Worm (Caenorhabditis elegans) whole organism, L4 larva: ENCODE results near the gene F27B3.6.

Experiments
- R02D3.7 ChIP-seq: fragments of 150-350 bp; sonication (generic microtip); optimal IDR thresholded peaks from 3 replicates; lab custom pipeline; 2014; ENCODE audit warnings: missing biosample characterization, missing genetic modification characterization
- ZK546.5 ChIP-seq, 2 experiments: sonication (generic microtip); optimal IDR thresholded peaks; 2 replicates each; lab custom pipeline; 2017; ENCODE audit warnings: missing biosample characterization in 2 of 2, missing genetic modification characterization in 2 of 2
- aly-2 ChIP-seq: sonication (generic microtip); optimal IDR thresholded peaks from 2 replicates; lab custom pipeline; 2018; ENCODE audit warnings: missing biosample characterization, missing genetic modification characterization
- egl-27 ChIP-seq: sonication (generic microtip); optimal IDR thresholded peaks from 3 replicates; lab custom pipeline; 2017; ENCODE audit warnings: missing biosample characterization, missing genetic modification reagents, missing genetic modification characterization
- fkh-10 ChIP-seq: fragments of 150-350 bp; optimal IDR thresholded peaks from 2 replicates; lab custom pipeline; 2014; ENCODE audit warnings: missing biosample characterization, missing genetic modification reagents, missing genetic modification characterization
- lin-13 ChIP-seq: fragments of 150-350 bp; optimal IDR thresholded peaks from 2 replicates; lab custom pipeline; 2014; ENCODE audit warnings: missing biosample characterization, missing genetic modification reagents, missing genetic modification characterization
- mep-1 ChIP-seq: fragments of 150-350 bp; sonication (generic microtip); optimal IDR thresholded peaks from 3 replicates; lab custom pipeline; 2014; ENCODE audit warnings: missing biosample characterization, missing genetic modification characterization
- nhr-237 ChIP-seq: sonication (generic microtip); optimal IDR thresholded peaks from 2 replicates; lab custom pipeline; 2017; ENCODE audit warnings: missing biosample characterization, missing genetic modification characterization
- nhr-6 ChIP-seq: fragments of 150-350 bp; optimal IDR thresholded peaks from 2 replicates; lab custom pipeline; 2014; ENCODE audit warnings: missing biosample characterization, missing genetic modification characterization
- pha-4 ChIP-seq, 2 experiments: fragments of 150-350 bp in 1 of 2; fragments of 200-800 bp in 1 of 2; sonication (Bioruptor generic) in 1 of 2; IDR thresholded peaks in 1 of 2; optimal IDR thresholded peaks in 1 of 2; 2 replicates each; pipeline versions ENCODE4 v1.3.6 to Lab custom; 2014 to 2022; ENCODE audit warnings: missing genetic modification characterization in 2 of 2, missing genetic modification reagents in 2 of 2, missing biosample characterization in 1 of 2, missing compliant biosample characterization in 1 of 2
- sdz-12 ChIP-seq: fragments of 200-800 bp; sonication (Bioruptor generic); optimal IDR thresholded peaks from 2 replicates; lab custom pipeline; 2018; ENCODE audit warnings: mild to moderate bottlenecking, missing genetic modification characterization, missing compliant biosample characterization
- unc-62 ChIP-seq, 3 experiments: fragments of 150-350 bp in 1 of 3; sonication (generic microtip); optimal IDR thresholded peaks in 2 of 3; peaks in 1 of 3; 1 replicate in 1 of 3; 2 replicates in 2 of 3; lab custom pipeline; 2014 to 2017; ENCODE audit warnings: missing biosample characterization in 3 of 3, missing genetic modification characterization in 3 of 3, missing genetic modification reagents in 3 of 3, missing genotype in 1 of 3

DNA sequence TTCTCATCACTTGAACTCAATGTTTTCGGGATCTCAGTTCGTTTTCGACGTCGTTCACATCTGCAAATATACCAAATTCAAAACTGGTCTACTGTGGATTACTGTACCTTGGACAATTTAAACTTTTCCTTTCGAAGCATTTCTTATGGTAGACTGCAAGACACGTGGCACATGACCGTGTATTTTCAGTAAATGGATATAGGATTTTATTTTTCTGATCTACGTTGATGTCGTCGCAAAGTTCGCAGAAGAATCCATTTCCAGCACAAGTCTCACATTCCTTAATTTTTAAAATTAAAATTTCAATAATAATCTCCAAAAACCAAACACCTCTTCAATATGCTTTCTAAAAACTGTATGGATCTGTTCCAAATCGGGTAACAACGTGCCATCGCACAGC, 11.1 kb upstream of the F27B3.6 start:
- TF ChIP-seq sdz-12 (no peak), ZK546.5 (tag; optimal IDR thresholded peaks at IDR 0.05; lab: Kevin White, UChicago) (no peak), aly-2 (tag; lab: Kevin White, UChicago) (no peak), unc-62 (GFP tag; optimal IDR thresholded peaks at IDR 0.05 in 1 of 2; lab: Kevin White, UChicago) (peak in 1 of 2 experiments; percentile 92), unc-62 (tag; optimal IDR thresholded peaks at IDR 0.05; lab: Kevin White, UChicago) (no peak), fkh-10 (GFP tag; lab: Kevin White, UChicago) (no peak), R02D3.7 (no peak), nhr-6 (no peak), nhr-237 (no peak), pha-4 (GFP tag; IDR thresholded peaks at IDR 0.05; lab: Robert Waterston, UW) (no peak), pha-4 (tag; optimal IDR thresholded peaks at IDR 0.05; lab: Kevin White, UChicago) (no peak), egl-27 (tag; lab: Kevin White, UChicago) (no peak), lin-13 (GFP tag; lab: Kevin White, UChicago) (no peak), mep-1 (tag; lab: Kevin White, UChicago) (no peak)
